Worm (Caenorhabditis elegans) whole organism, L1 larva: ENCODE data around the gene Y73B6BL.47.

Source experiments
- elt-3 ChIP-seq, 6 experiments: fragments of 150-350 bp in 1 of 6; sonication (generic microtip); optimal IDR thresholded peaks; 2 replicates each; lab custom pipeline; 2017 to 2018; ENCODE audit warnings: missing biosample characterization in 6 of 6, missing genetic modification characterization in 6 of 6, inconsistent platforms in 1 of 6
- ets-5 ChIP-seq: fragments of 200-800 bp; sonication (Bioruptor generic); IDR thresholded peaks from 2 replicates; pipeline ENCODE4 v1.3.6; 2022; ENCODE audit warnings: missing genetic modification characterization, missing compliant biosample characterization
- fkh-10 ChIP-seq: sonication (generic microtip); optimal IDR thresholded peaks from 2 replicates; lab custom pipeline; 2017; ENCODE audit warnings: missing biosample characterization, missing genetic modification reagents, missing genetic modification characterization
- hlh-4 ChIP-seq: sonication (generic microtip); optimal IDR thresholded peaks from 2 replicates; lab custom pipeline; 2016; ENCODE audit warnings: mild to moderate bottlenecking, missing genetic modification characterization, missing compliant biosample characterization
- jun-1 ChIP-seq: fragments of 150-350 bp; optimal IDR thresholded peaks from 2 replicates; lab custom pipeline; 2014; ENCODE audit warnings: missing biosample characterization, missing genetic modification reagents, missing genetic modification characterization
- mdl-1 ChIP-seq, 2 experiments: fragments of 150-350 bp; optimal IDR thresholded peaks; 2 replicates each; lab custom pipeline; 2014 to 2017; ENCODE audit warnings: missing biosample characterization in 2 of 2, missing genetic modification characterization in 2 of 2, inconsistent platforms in 1 of 2
- nhr-28 ChIP-seq: fragments of 150-350 bp; optimal IDR thresholded peaks from 2 replicates; lab custom pipeline; 2014; ENCODE audit warnings: missing biosample characterization, missing genetic modification characterization
- nhr-47 ChIP-seq: sonication (generic microtip); optimal IDR thresholded peaks from 2 replicates; lab custom pipeline; 2016; ENCODE audit warnings: mild to moderate bottlenecking, missing genetic modification characterization, moderate library complexity, missing compliant biosample characterization
- nhr-76 ChIP-seq: sonication (generic microtip); optimal IDR thresholded peaks from 2 replicates; lab custom pipeline; 2017; ENCODE audit warnings: missing biosample characterization, missing genetic modification characterization
- snpc-4 ChIP-seq: fragments of 150-350 bp; optimal IDR thresholded peaks from 2 replicates; lab custom pipeline; 2014; ENCODE audit warnings: missing biosample characterization, missing genetic modification characterization
- sptf-1 ChIP-seq: fragments of 150-350 bp; optimal IDR thresholded peaks from 2 replicates; lab custom pipeline; 2014; ENCODE audit warnings: missing biosample characterization, missing genetic modification characterization
- sup-37 ChIP-seq: fragments of 200-800 bp; sonication (Bioruptor generic); optimal IDR thresholded peaks from 2 replicates; lab custom pipeline; 2018; ENCODE audit warnings: mild to moderate bottlenecking, missing genetic modification characterization, missing compliant biosample characterization
- unc-130 ChIP-seq: fragments of 150-350 bp; optimal IDR thresholded peaks from 2 replicates; lab custom pipeline; 2017; ENCODE audit warnings: missing biosample characterization, missing genetic modification characterization, inconsistent platforms
- zag-1 ChIP-seq: fragments of 150-350 bp; optimal IDR thresholded peaks from 2 replicates; lab custom pipeline; 2014; ENCODE audit warnings: missing biosample characterization, missing genetic modification characterization

DNA sequence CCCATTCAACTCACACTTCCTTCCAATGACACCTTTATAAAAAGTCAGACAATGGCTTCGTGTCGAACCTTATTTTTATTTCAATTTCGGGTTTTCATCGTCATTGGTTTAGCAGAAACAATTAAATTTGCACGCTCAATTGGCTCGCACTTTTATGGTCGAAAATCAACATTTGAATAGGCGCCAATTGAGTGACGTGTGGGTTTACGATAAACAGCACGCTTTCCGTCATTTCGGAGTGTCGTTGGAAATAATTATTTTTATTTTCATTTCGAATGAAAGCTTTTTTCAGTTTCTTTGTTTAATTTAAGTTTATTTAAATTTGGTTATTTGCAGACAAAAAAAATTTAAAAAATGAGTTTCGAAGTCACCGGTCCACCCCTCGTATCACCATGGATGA lies 53.4 kb downstream of the Y73B6BL.47 start, which contains the start of gene exos-2:
- TF ChIP-seq mdl-1 (tag; optimal IDR thresholded peaks at IDR 0.05; lab: Kevin White, UChicago) = peak in 1 of 2 experiments; percentile 13
- no peak for TF ChIP-seq zag-1 (tag; lab: Kevin White, UChicago)
- peak; percentile 81 for TF ChIP-seq unc-130 (tag; lab: Kevin White, UChicago)
- TF ChIP-seq hlh-4 (tag; lab: Kevin White, UChicago) = no peak
- no peak for TF ChIP-seq fkh-10 (GFP tag; lab: Kevin White, UChicago)
- no peak for TF ChIP-seq sup-37 (GFP tag; lab: Kevin White, UChicago)
- no peak for TF ChIP-seq ets-5 (GFP tag; lab: Robert Waterston, UW)
- TF ChIP-seq nhr-47 (tag; lab: Kevin White, UChicago) = peak; percentile 77
- no peak for TF ChIP-seq jun-1 (tag; lab: Kevin White, UChicago)
- no peak for TF ChIP-seq sptf-1 (tag; lab: Kevin White, UChicago)
- no peak for TF ChIP-seq nhr-28 (tag; lab: Kevin White, UChicago)
- no peak for TF ChIP-seq snpc-4 (tag; lab: Kevin White, UChicago)
- TF ChIP-seq nhr-76 = no peak
- peak in 1 of 6 experiments; percentile 34 for TF ChIP-seq elt-3 (tag; optimal IDR thresholded peaks at IDR 0.05; lab: Kevin White, UChicago)
